Worm (Caenorhabditis elegans) whole organism, mixed stage, embryonic: Measurements from ENCODE around the gene ssp-34.

Experiments used
- blmp-1 ChIP-seq: fragments of 150-350 bp; optimal IDR thresholded peaks from 2 replicates; lab custom pipeline; 2014; ENCODE audit warnings: missing biosample characterization, missing genetic modification characterization
- ceh-39 ChIP-seq: fragments of 150-350 bp; optimal IDR thresholded peaks from 2 replicates; lab custom pipeline; 2014; ENCODE audit warnings: missing biosample characterization, missing genetic modification characterization
- drap-1 ChIP-seq: fragments of 200-800 bp; sonication (Bioruptor generic); optimal IDR thresholded peaks from 3 replicates; lab custom pipeline; 2018; ENCODE audit warnings: mild to moderate bottlenecking, missing genetic modification characterization, missing compliant biosample characterization
- mab-5 ChIP-seq: fragments of 150-350 bp; optimal IDR thresholded peaks from 2 replicates; lab custom pipeline; 2014; ENCODE audit warnings: missing biosample characterization, missing genetic modification characterization
- nhr-237 ChIP-seq: fragments of 150-350 bp; optimal IDR thresholded peaks from 2 replicates; lab custom pipeline; 2014; ENCODE audit warnings: missing biosample characterization, missing genetic modification characterization
- nhr-28 ChIP-seq: fragments of 150-350 bp; optimal IDR thresholded peaks from 2 replicates; lab custom pipeline; 2014; ENCODE audit warnings: missing biosample characterization, missing genetic modification characterization
- unc-62 ChIP-seq: fragments of 150-350 bp; optimal IDR thresholded peaks from 2 replicates; lab custom pipeline; 2014; ENCODE audit warnings: missing biosample characterization, missing genetic modification reagents, missing genetic modification characterization
- ztf-11 ChIP-seq: fragments of 150-350 bp; optimal IDR thresholded peaks from 2 replicates; lab custom pipeline; 2014; ENCODE audit warnings: missing biosample characterization, missing genetic modification characterization

DNA sequence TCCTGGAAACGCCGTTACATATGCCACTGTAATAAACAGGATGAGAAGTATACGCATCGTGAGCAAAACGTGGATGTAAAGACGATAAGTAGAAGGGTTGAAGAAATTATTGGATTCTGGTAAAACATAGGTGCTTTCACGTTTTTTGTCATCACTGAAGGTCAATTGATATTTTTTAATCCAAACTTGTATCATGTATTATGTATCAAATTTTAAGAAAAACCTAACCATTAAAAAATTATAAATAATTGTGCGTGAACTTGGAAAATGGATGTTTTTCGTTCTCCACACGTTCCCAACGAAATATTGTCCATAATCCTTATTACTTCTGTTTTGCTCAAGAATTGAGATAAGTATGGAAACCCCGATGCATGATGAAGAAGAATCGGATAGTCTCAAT lies 48.3 kb downstream of the ssp-34 start, which contains the start of gene R102.8:
- TF ChIP-seq blmp-1 (tag; lab: Kevin White, UChicago) (no peak), ceh-39 (tag; lab: Kevin White, UChicago) (no peak), mab-5 (no peak), ztf-11 (tag; lab: Kevin White, UChicago) (no peak), drap-1 (GFP tag; lab: Kevin White, UChicago) (no peak), nhr-237 (tag; lab: Kevin White, UChicago) (no peak), unc-62 (GFP tag; lab: Kevin White, UChicago) (no peak), nhr-28 (tag; lab: Kevin White, UChicago) (no peak)
